Worm (Caenorhabditis elegans) whole organism, L4/young adult: Measurements from ENCODE around the gene Y39A1A.20.

Experiments
- dao-5 ChIP-seq: sonication (generic microtip); optimal IDR thresholded peaks from 2 replicates; lab custom pipeline; 2016; ENCODE audit warnings: missing genotype, missing genetic modification characterization, moderate library complexity, missing compliant biosample characterization
- him-1 ChIP-seq: sonication (generic microtip); optimal IDR thresholded peaks from 2 replicates; lab custom pipeline; 2016; ENCODE audit warnings: missing genotype, missing genetic modification reagents, missing genetic modification characterization, missing compliant biosample characterization

DNA sequence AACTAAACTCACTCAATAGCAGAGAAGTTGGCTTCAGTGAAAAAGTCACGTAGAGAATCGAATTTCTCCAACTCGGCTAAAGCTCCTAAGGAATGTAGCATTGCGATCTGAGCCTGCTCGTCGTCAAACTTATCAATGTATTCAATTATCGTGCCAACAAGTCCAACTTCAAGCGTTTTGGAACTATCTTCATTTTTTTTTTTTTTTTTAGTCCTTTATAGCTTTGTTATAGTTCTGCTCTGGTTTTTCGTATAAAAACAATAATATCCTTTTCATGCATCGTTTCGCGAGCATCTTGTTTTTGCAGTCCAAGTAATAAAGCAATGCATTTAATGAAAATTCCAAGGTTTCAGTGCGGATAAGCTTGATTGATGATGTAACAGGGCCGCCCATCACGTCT, 11.3 kb downstream of the Y39A1A.20 start, which contains the start of gene Y39A1A.31:
- TF ChIP-seq dao-5, result no peak
- TF ChIP-seq him-1 (tag; lab: Kevin White, UChicago), result no peak
